Fruit fly (Drosophila melanogaster) whole organism, embryonic: ENCODE data around the gene CG7650.

ENCODE experiments used
- ATbp ChIP-seq: fragments of 200-800 bp; sonication (Bioruptor generic); optimal IDR thresholded peaks from 2 replicates; lab custom pipeline; 2017; ENCODE audit warnings: missing biosample characterization, mild to moderate bottlenecking, missing genetic modification characterization, missing genetic modification reagents
- Awh ChIP-seq: fragments of 200-800 bp; sonication (Bioruptor generic); IDR thresholded peaks from 2 replicates; pipeline ENCODE4, ENCODE4 v1.3.6; 2022; ENCODE audit warnings: missing biosample characterization, missing genetic modification characterization
- CG10209 ChIP-seq: fragments of 200-800 bp; sonication (Bioruptor generic); optimal IDR thresholded peaks from 3 replicates; lab custom pipeline; 2017; ENCODE audit warnings: missing biosample characterization, mild to moderate bottlenecking, missing genetic modification characterization, missing genetic modification reagents
- CG10366 ChIP-seq: fragments of 200-800 bp; sonication (Bioruptor generic); IDR thresholded peaks from 2 replicates; pipeline ENCODE4 v1.3.6; 2022; ENCODE audit warnings: missing biosample characterization, missing genetic modification characterization
- CG12104 ChIP-seq: fragments of 200-800 bp; sonication (Bioruptor generic); optimal IDR thresholded peaks from 3 replicates; lab custom pipeline; 2016; ENCODE audit warnings: missing biosample characterization, missing genetic modification characterization
- CG12659 ChIP-seq: fragments of 200-800 bp; sonication (Bioruptor generic); optimal IDR thresholded peaks from 3 replicates; lab custom pipeline; 2017; ENCODE audit warnings: mild to moderate bottlenecking, missing biosample characterization, missing genetic modification reagents, missing genetic modification characterization
- CG13424 ChIP-seq: fragments of 200-800 bp; sonication (Bioruptor generic); optimal IDR thresholded peaks from 2 replicates; lab custom pipeline; 2019; ENCODE audit warnings: missing biosample characterization, mild to moderate bottlenecking, missing genetic modification characterization, moderate library complexity
- CG13624 ChIP-seq: fragments of 200-800 bp; sonication (Bioruptor generic); optimal IDR thresholded peaks from 2 replicates; lab custom pipeline; 2016; ENCODE audit warnings: missing biosample characterization, missing genetic modification characterization
- CG14710 ChIP-seq: fragments of 200-800 bp; sonication (Bioruptor generic); optimal IDR thresholded peaks from 3 replicates; lab custom pipeline; 2019; ENCODE audit warnings: missing biosample characterization, mild to moderate bottlenecking, missing genetic modification characterization, moderate library complexity
- CG15269 ChIP-seq: fragments of 200-800 bp; sonication (Bioruptor generic); optimal IDR thresholded peaks from 2 replicates; lab custom pipeline; 2018; ENCODE audit warnings: missing biosample characterization, mild to moderate bottlenecking, missing genetic modification characterization, moderate library complexity
- CG17802 ChIP-seq: fragments of 200-800 bp; sonication (Bioruptor generic); optimal IDR thresholded peaks from 2 replicates; lab custom pipeline; 2018; ENCODE audit warnings: missing biosample characterization, mild to moderate bottlenecking, missing genetic modification characterization, moderate library complexity
- CG3847 ChIP-seq: fragments of 200-800 bp; sonication (Bioruptor generic); IDR thresholded peaks from 2 replicates; pipeline ENCODE4 v1.3.6; 2022; ENCODE audit warnings: missing biosample characterization, missing genetic modification characterization
- CG4328 ChIP-seq: fragments of 200-800 bp; sonication (Bioruptor generic); optimal IDR thresholded peaks from 3 replicates; lab custom pipeline; 2017; ENCODE audit warnings: missing biosample characterization, missing genetic modification reagents, missing genetic modification characterization
- CG6175 ChIP-seq: fragments of 200-800 bp; sonication (Bioruptor generic); IDR thresholded peaks from 3 replicates; pipeline ENCODE4 v1.3.6; 2022; ENCODE audit warnings: missing biosample characterization, missing genetic modification characterization
- CG7556 ChIP-seq: fragments of 200-800 bp; sonication (Bioruptor generic); optimal IDR thresholded peaks from 2 replicates; lab custom pipeline; 2017; ENCODE audit warnings: missing biosample characterization, mild to moderate bottlenecking, missing genetic modification characterization
- CG7786 ChIP-seq: fragments of 200-800 bp; sonication (Bioruptor generic); optimal IDR thresholded peaks from 2 replicates; lab custom pipeline; 2016; ENCODE audit warnings: missing biosample characterization, missing genetic modification characterization
- Dek ChIP-seq: fragments of 200-800 bp; sonication (Bioruptor generic); optimal IDR thresholded peaks from 3 replicates; lab custom pipeline; 2019; ENCODE audit warnings: missing biosample characterization, mild to moderate bottlenecking, missing genetic modification characterization, moderate library complexity
- H2.0 ChIP-seq: fragments of 200-800 bp; sonication (Bioruptor generic); IDR thresholded peaks from 2 replicates; pipeline ENCODE4 v1.3.6; 2022; ENCODE audit warnings: missing biosample characterization, missing genetic modification characterization
- Hmr ChIP-seq: fragments of 200-800 bp; sonication (Bioruptor generic); optimal IDR thresholded peaks from 3 replicates; lab custom pipeline; 2017; ENCODE audit warnings: mild to moderate bottlenecking, missing biosample characterization, missing genetic modification reagents, missing genetic modification characterization
- Meics ChIP-seq: fragments of 200-800 bp; sonication (Bioruptor generic); optimal IDR thresholded peaks from 2 replicates; lab custom pipeline; 2017; ENCODE audit warnings: missing biosample characterization, mild to moderate bottlenecking, missing genetic modification characterization
- Mrtf ChIP-seq: fragments of 200-800 bp; sonication (Bioruptor generic); IDR thresholded peaks from 3 replicates; pipeline ENCODE4 v1.3.6; 2022; ENCODE audit warnings: missing biosample characterization, missing genetic modification characterization
- PHDP ChIP-seq: fragments of 200-800 bp; sonication (Bioruptor generic); optimal IDR thresholded peaks from 3 replicates; lab custom pipeline; 2018; ENCODE audit warnings: missing biosample characterization, mild to moderate bottlenecking, missing genetic modification characterization, moderate library complexity
- Poxn ChIP-seq: fragments of 200-800 bp; sonication (Bioruptor generic); IDR thresholded peaks from 2 replicates; pipeline ENCODE4 v1.3.6; 2022; ENCODE audit warnings: missing biosample characterization, missing genetic modification characterization
- Rfx ChIP-seq: fragments of 200-800 bp; sonication (Bioruptor generic); IDR thresholded peaks from 2 replicates; pipeline ENCODE4 v1.3.6; 2022; ENCODE audit warnings: missing biosample characterization, missing genetic modification characterization
- Six4 ChIP-seq: fragments of 200-800 bp; sonication (Bioruptor generic); optimal IDR thresholded peaks from 2 replicates; lab custom pipeline; 2016; ENCODE audit warnings: missing biosample characterization, missing genetic modification characterization
- Sox102F ChIP-seq: fragments of 200-800 bp; sonication (Bioruptor generic); optimal IDR thresholded peaks from 2 replicates; lab custom pipeline; 2018; ENCODE audit warnings: missing biosample characterization, mild to moderate bottlenecking, missing genetic modification characterization, moderate library complexity
- Stat92E ChIP-seq, 3 experiments: fragments of >200 bp in 2 of 3; fragments of 200-800 bp in 1 of 3; sonication (Bioruptor generic) in 1 of 3; optimal IDR thresholded peaks; 2 replicates each; lab custom pipeline; 2017 to 2019; ENCODE audit warnings: missing biosample characterization in 3 of 3, missing genetic modification characterization in 3 of 3, mild to moderate bottlenecking in 1 of 3, moderate library complexity in 1 of 3
- Trl ChIP-seq, 3 experiments: fragments of >200 bp in 2 of 3; fragments of 200-800 bp in 1 of 3; sonication (Bioruptor generic) in 1 of 3; optimal IDR thresholded peaks; 2 replicates in 1 of 3; 3 replicates in 2 of 3; lab custom pipeline; 2016 to 2017; ENCODE audit warnings: missing biosample characterization in 1 of 3, missing genetic modification characterization in 1 of 3
- Xrp1 ChIP-seq: fragments of 200-800 bp; sonication (Bioruptor generic); IDR thresholded peaks from 2 replicates; pipeline ENCODE4 v1.3.6; 2022; ENCODE audit warnings: missing biosample characterization, missing genetic modification characterization
- ac ChIP-seq: fragments of 200-800 bp; sonication (Bioruptor generic); optimal IDR thresholded peaks from 3 replicates; lab custom pipeline; 2017; ENCODE audit warnings: missing biosample characterization, mild to moderate bottlenecking, missing genetic modification characterization
- danr ChIP-seq: fragments of 200-800 bp; sonication (Bioruptor generic); IDR thresholded peaks from 2 replicates; pipeline ENCODE4 v1.3.6; 2022; ENCODE audit warnings: missing biosample characterization, missing genetic modification characterization
- fd3F ChIP-seq: fragments of 200-800 bp; sonication (Bioruptor generic); optimal IDR thresholded peaks from 2 replicates; lab custom pipeline; 2018; ENCODE audit warnings: missing biosample characterization, mild to moderate bottlenecking, missing genetic modification characterization, moderate library complexity
- gem ChIP-seq: fragments of 200-800 bp; sonication (Bioruptor generic); optimal IDR thresholded peaks from 2 replicates; lab custom pipeline; 2019; ENCODE audit warnings: missing biosample characterization, mild to moderate bottlenecking, missing genetic modification characterization, moderate library complexity
- grau ChIP-seq: fragments of 200-800 bp; optimal IDR thresholded peaks from 3 replicates; lab custom pipeline; 2019; ENCODE audit warnings: missing biosample characterization, mild to moderate bottlenecking, missing genetic modification characterization, moderate library complexity
- grn ChIP-seq: fragments of 200-800 bp; sonication (Bioruptor generic); optimal IDR thresholded peaks from 3 replicates; lab custom pipeline; 2017; ENCODE audit warnings: missing biosample characterization, missing genetic modification characterization
- ham ChIP-seq: fragments of 200-800 bp; sonication (Bioruptor generic); IDR thresholded peaks from 2 replicates; pipeline ENCODE4 v1.3.6; 2022; ENCODE audit warnings: missing biosample characterization, missing genetic modification characterization
- her ChIP-seq: fragments of 200-800 bp; sonication (Bioruptor generic); optimal IDR thresholded peaks from 2 replicates; lab custom pipeline; 2016; ENCODE audit warnings: missing biosample characterization, missing genetic modification characterization
- kni ChIP-seq: fragments of 200-800 bp; sonication (Bioruptor generic); optimal IDR thresholded peaks from 3 replicates; lab custom pipeline; 2017; ENCODE audit warnings: mild to moderate bottlenecking, missing biosample characterization, missing genetic modification reagents, missing genetic modification characterization
- maf-S ChIP-seq: fragments of 200-800 bp; sonication (Bioruptor generic); optimal IDR thresholded peaks from 2 replicates; lab custom pipeline; 2016; ENCODE audit warnings: missing biosample characterization, missing genetic modification characterization
- nmo ChIP-seq: fragments of 200-800 bp; sonication (Bioruptor generic); optimal IDR thresholded peaks from 2 replicates; lab custom pipeline; 2018; ENCODE audit warnings: missing biosample characterization, mild to moderate bottlenecking, missing genetic modification characterization, moderate library complexity
- psq ChIP-seq: fragments of 200-800 bp; sonication (Bioruptor generic); optimal IDR thresholded peaks from 2 replicates; lab custom pipeline; 2017; ENCODE audit warnings: missing biosample characterization, missing genetic modification characterization
- row ChIP-seq: fragments of 200-800 bp; sonication (Bioruptor generic); IDR thresholded peaks from 3 replicates; pipeline ENCODE4 v1.3.6; 2022; ENCODE audit warnings: missing biosample characterization, missing genetic modification characterization
- sens-2 ChIP-seq: fragments of 200-800 bp; sonication (Bioruptor generic); IDR thresholded peaks from 2 replicates; pipeline ENCODE4 v1.3.6; 2022; ENCODE audit warnings: missing biosample characterization, missing genetic modification characterization
- seq ChIP-seq: fragments of 200-800 bp; sonication (Bioruptor generic); IDR thresholded peaks from 2 replicates; pipeline ENCODE4 v1.3.6; 2022; ENCODE audit warnings: missing biosample characterization, missing genetic modification characterization
- ttk ChIP-seq: fragments of 200-800 bp; sonication (Bioruptor generic); IDR thresholded peaks from 2 replicates; pipeline ENCODE4 v2.1.2; 2022; ENCODE audit warnings: missing biosample characterization, missing genetic modification characterization
- tup ChIP-seq: fragments of 200-800 bp; sonication (Bioruptor generic); optimal IDR thresholded peaks from 2 replicates; lab custom pipeline; 2016; ENCODE audit warnings: missing biosample characterization, mild to moderate bottlenecking, missing genetic modification characterization, moderate library complexity
- vvl ChIP-seq: fragments of 200-800 bp; sonication (Bioruptor generic); IDR thresholded peaks from 2 replicates; pipeline ENCODE4 v1.3.6; 2022; ENCODE audit warnings: missing biosample characterization, missing genetic modification characterization
- wek ChIP-seq: fragments of 200-800 bp; sonication (Bioruptor generic); optimal IDR thresholded peaks from 3 replicates; lab custom pipeline; 2018; ENCODE audit warnings: missing biosample characterization, mild to moderate bottlenecking, missing genetic modification characterization, moderate library complexity

CG7650 gene

DNA sequence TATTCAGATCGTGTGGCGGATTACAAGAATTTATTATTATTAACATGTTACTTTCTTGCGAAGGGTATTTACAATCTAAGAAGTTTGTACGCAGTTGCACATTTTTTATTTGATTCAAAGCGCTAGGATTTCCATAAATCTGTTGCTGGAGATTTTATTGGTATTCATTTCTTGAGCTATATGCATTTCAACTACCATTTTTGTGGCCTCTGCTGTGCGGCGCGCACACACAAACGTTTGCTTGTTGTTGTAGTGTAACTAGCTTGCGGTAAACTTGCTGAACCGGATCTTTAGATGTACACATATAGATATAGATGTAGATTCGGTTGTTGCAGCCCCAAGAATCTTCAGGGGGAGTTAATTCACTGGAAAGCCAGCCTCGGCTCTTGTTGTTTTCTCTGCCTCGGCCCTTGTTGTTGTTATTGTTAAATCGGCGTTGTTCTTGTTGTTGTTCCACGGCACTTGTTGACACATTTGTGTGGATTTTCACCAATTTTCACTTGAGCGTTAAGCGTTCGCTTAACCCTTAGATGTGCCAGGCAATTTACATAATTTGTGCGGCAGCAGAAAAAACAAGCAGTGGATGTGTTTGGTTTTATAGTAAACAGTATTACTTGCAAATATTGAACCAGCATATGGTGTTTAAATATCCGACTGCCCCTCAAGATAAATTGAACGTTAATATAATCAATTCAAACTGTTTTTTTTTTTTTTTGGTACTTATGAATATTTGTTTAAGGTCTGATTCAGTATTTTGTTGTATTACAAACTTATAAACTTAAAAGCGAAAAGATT is 19.2 kb downstream of the CG7650 start (continued):
- TF ChIP-seq Stat92E (GFP tag; optimal IDR thresholded peaks at IDR 0.05; lab: Kevin White, UChicago) (peak in 1 of 3 experiments; percentile 28), danr (GFP tag; lab: Robert Waterston, UW) (peak; percentile 35; the same call in 1 of the 2 replicates), ttk (GFP tag; lab: Robert Waterston, UW) (no peak), grn (GFP tag; lab: Kevin White, UChicago) (peak; percentile 24), kni (peak; percentile 53), CG10209 (GFP tag; lab: Kevin White, UChicago) (no peak), ham (no peak), fd3F (peak; percentile 76), Sox102F (GFP tag; lab: Kevin White, UChicago) (peak; percentile 4), CG4328 (GFP tag; lab: Kevin White, UChicago) (peak; percentile 34), Six4 (GFP tag; lab: Kevin White, UChicago) (no peak), nmo (GFP tag; lab: Kevin White, UChicago) (no peak), Awh (GFP tag; lab: Robert Waterston, UW) (peak; percentile 40; the same call in 1 of the 2 replicates), Mrtf (0 out of 3 replicates have a peak, but pooled peaks have one; percentile 19), CG13624 (GFP tag; lab: Kevin White, UChicago) (peak; percentile 2), ATbp (GFP tag; lab: Kevin White, UChicago) (peak; percentile 58), tup (no peak), CG6175 (GFP tag; lab: Robert Waterston, UW) (no peak), Dek (tag; lab: Kevin White, UChicago) (peak; percentile 40), wek (GFP tag; lab: Kevin White, UChicago) (peak; percentile 3), Rfx (GFP tag; lab: Robert Waterston, UW) (peak; percentile 49), maf-S (no peak), Trl (optimal IDR thresholded peaks at IDR 0.05; lab: Kevin White, UChicago) (no peak), Trl (GFP tag; optimal IDR thresholded peaks at IDR 0.05; lab: Kevin White, UChicago) (no peak), Poxn (GFP tag; lab: Robert Waterston, UW) (no peak), seq (GFP tag; lab: Robert Waterston, UW) (peak; percentile 50; the same call in 1 of the 2 replicates), PHDP (tag; lab: Kevin White, UChicago) (peak; percentile 38), CG3847 (peak; percentile 9; the same call in 1 of the 2 replicates), H2.0 (GFP tag; lab: Robert Waterston, UW) (0 out of 2 replicates have a peak, but pooled peaks have one; percentile 3), vvl (GFP tag; lab: Robert Waterston, UW) (0 out of 2 replicates have a peak, but pooled peaks have one; percentile 15), sens-2 (GFP tag; lab: Robert Waterston, UW) (0 out of 2 replicates have a peak, but pooled peaks have one; percentile 15), CG17802 (no peak), CG7556 (GFP tag; lab: Kevin White, UChicago) (peak; percentile 19), CG15269 (tag; lab: Kevin White, UChicago) (peak; percentile 41), row (GFP tag; lab: Robert Waterston, UW) (peak; percentile 35; the same call in 1 of the 3 replicates), gem (tag; lab: Kevin White, UChicago) (peak; percentile 53), Hmr (GFP tag; lab: Kevin White, UChicago) (peak; percentile 49), CG10366 (GFP tag; lab: Robert Waterston, UW) (no peak), psq (GFP tag; lab: Kevin White, UChicago) (no peak), ac (no peak), her (GFP tag; lab: Kevin White, UChicago) (peak; percentile 11), grau (tag; lab: Kevin White, UChicago) (peak; percentile 66), Meics (GFP tag; lab: Kevin White, UChicago) (peak; percentile 19), CG13424 (tag; lab: Kevin White, UChicago) (peak; percentile 18), CG14710 (tag; lab: Kevin White, UChicago) (no peak), CG12104 (GFP tag; lab: Kevin White, UChicago) (peak; percentile 39), CG7786 (GFP tag; lab: Kevin White, UChicago) (no peak), CG12659 (GFP tag; lab: Kevin White, UChicago) (peak; percentile 15), Xrp1 (GFP tag; lab: Robert Waterston, UW) (peak; percentile 32; the same call in 1 of the 2 replicates)
